Fruit fly (Drosophila melanogaster) whole organism, embryonic: Measurements from ENCODE around the gene Hph.

Experiments used
- Ada2b ChIP-seq: fragments of 200-800 bp; sonication (Bioruptor generic); IDR thresholded peaks from 2 replicates; pipeline ENCODE4 v1.3.6; 2022; ENCODE audit warnings: missing biosample characterization, missing genetic modification characterization
- C15 ChIP-seq: fragments of 200-800 bp; sonication (Bioruptor generic); IDR thresholded peaks from 3 replicates; pipeline ENCODE4 v1.3.6; 2022; ENCODE audit warnings: missing biosample characterization, missing genetic modification characterization
- CG10209 ChIP-seq: fragments of 200-800 bp; sonication (Bioruptor generic); optimal IDR thresholded peaks from 3 replicates; lab custom pipeline; 2017; ENCODE audit warnings: missing biosample characterization, mild to moderate bottlenecking, missing genetic modification characterization, missing genetic modification reagents
- CG10462 ChIP-seq: fragments of 200-800 bp; sonication (Bioruptor generic); optimal IDR thresholded peaks from 2 replicates; lab custom pipeline; 2016; ENCODE audit warnings: missing biosample characterization, missing genetic modification characterization
- CG13775 ChIP-seq: fragments of 200-800 bp; sonication (Bioruptor generic); optimal IDR thresholded peaks from 3 replicates; lab custom pipeline; 2017; ENCODE audit warnings: missing biosample characterization, mild to moderate bottlenecking, missing genetic modification characterization
- CG14050 ChIP-seq: fragments of 200-800 bp; sonication (Bioruptor generic); IDR thresholded peaks from 3 replicates; pipeline ENCODE4 v1.3.6; 2022; ENCODE audit warnings: missing biosample characterization, missing genetic modification characterization
- CG15011 ChIP-seq: fragments of 200-800 bp; sonication (Bioruptor generic); optimal IDR thresholded peaks from 3 replicates; lab custom pipeline; 2018; ENCODE audit warnings: missing biosample characterization, mild to moderate bottlenecking, missing genetic modification characterization
- CG1602 ChIP-seq: fragments of 200-800 bp; sonication (Bioruptor generic); optimal IDR thresholded peaks from 3 replicates; lab custom pipeline; 2016; ENCODE audit warnings: missing biosample characterization, missing genetic modification characterization
- CG16813 ChIP-seq: fragments of 200-800 bp; sonication (Bioruptor generic); IDR thresholded peaks from 3 replicates; pipeline ENCODE4 v1.3.6; 2022; ENCODE audit warnings: missing biosample characterization, missing genetic modification characterization; ENCODE audit not compliant: partially characterized antibody
- CG17568 ChIP-seq: fragments of 200-800 bp; sonication (Bioruptor generic); optimal IDR thresholded peaks from 2 replicates; lab custom pipeline; 2018; ENCODE audit warnings: missing biosample characterization, mild to moderate bottlenecking, missing genetic modification characterization, moderate library complexity
- CG18011 ChIP-seq: fragments of 200-800 bp; sonication (Bioruptor generic); optimal IDR thresholded peaks from 2 replicates; lab custom pipeline; 2017; ENCODE audit warnings: missing biosample characterization, missing genetic modification characterization, mild to moderate bottlenecking, moderate library complexity, missing genotype
- CG2116 ChIP-seq: fragments of 200-800 bp; sonication (Bioruptor generic); optimal IDR thresholded peaks from 3 replicates; lab custom pipeline; 2018; ENCODE audit warnings: missing biosample characterization, mild to moderate bottlenecking, missing genetic modification characterization
- CG2120 ChIP-seq: fragments of 200-800 bp; sonication (Bioruptor generic); optimal IDR thresholded peaks from 3 replicates; lab custom pipeline; 2016; ENCODE audit warnings: missing biosample characterization, missing genetic modification characterization
- CG2202 ChIP-seq: fragments of 200-800 bp; sonication (Bioruptor generic); optimal IDR thresholded peaks from 2 replicates; lab custom pipeline; 2018; ENCODE audit warnings: missing biosample characterization, mild to moderate bottlenecking, missing genetic modification characterization
- CG2889 ChIP-seq: fragments of 200-800 bp; sonication (Bioruptor generic); IDR thresholded peaks from 3 replicates; pipeline ENCODE4 v1.3.6; 2022; ENCODE audit warnings: missing biosample characterization, missing genetic modification characterization
- CG4282 ChIP-seq: fragments of 200-800 bp; sonication (Bioruptor generic); optimal IDR thresholded peaks from 2 replicates; lab custom pipeline; 2016; ENCODE audit warnings: missing biosample characterization, missing genetic modification characterization
- CG4360 ChIP-seq: fragments of 200-800 bp; sonication (Bioruptor generic); IDR thresholded peaks from 2 replicates; pipeline ENCODE4 v1.3.6; 2022; ENCODE audit warnings: missing biosample characterization, missing genetic modification characterization
- CG5180 ChIP-seq: fragments of 200-800 bp; sonication (Bioruptor generic); optimal IDR thresholded peaks from 3 replicates; lab custom pipeline; 2017; ENCODE audit warnings: missing biosample characterization, missing genetic modification characterization, mild to moderate bottlenecking, moderate library complexity, missing genetic modification reagents
- CG6791 ChIP-seq: fragments of 200-800 bp; sonication (Bioruptor generic); IDR thresholded peaks from 3 replicates; pipeline ENCODE4 v1.3.6; 2022; ENCODE audit warnings: missing biosample characterization, missing genetic modification characterization; ENCODE audit not compliant: partially characterized antibody
- CG8388 ChIP-seq: fragments of 200-800 bp; sonication (Bioruptor generic); optimal IDR thresholded peaks from 2 replicates; lab custom pipeline; 2019; ENCODE audit warnings: missing biosample characterization, mild to moderate bottlenecking, missing genetic modification characterization, moderate library complexity
- Doc2 ChIP-seq: fragments of 200-800 bp; sonication (Bioruptor generic); IDR thresholded peaks from 2 replicates; pipeline ENCODE4 v1.3.6; 2022; ENCODE audit warnings: missing biosample characterization, missing genetic modification characterization
- E2f2 ChIP-seq: fragments of 200-800 bp; sonication (Bioruptor generic); IDR thresholded peaks from 2 replicates; pipeline ENCODE4 v1.3.6; 2022; ENCODE audit warnings: missing biosample characterization, missing genetic modification characterization
- Ets65A ChIP-seq: fragments of 200-800 bp; sonication (Bioruptor generic); peaks from one replicate; lab custom pipeline; 2016; ENCODE audit warnings: missing biosample characterization, missing genetic modification characterization
- H15 ChIP-seq: fragments of 200-800 bp; sonication (Bioruptor generic); IDR thresholded peaks from 3 replicates; pipeline ENCODE4 v1.3.6; 2022; ENCODE audit warnings: missing biosample characterization, missing genetic modification characterization
- HmgZ ChIP-seq: fragments of 200-800 bp; sonication (Bioruptor generic); optimal IDR thresholded peaks from 2 replicates; lab custom pipeline; 2018; ENCODE audit warnings: missing biosample characterization, mild to moderate bottlenecking, missing genetic modification characterization
- Nf-YA ChIP-seq: fragments of 200-800 bp; sonication (Bioruptor generic); IDR thresholded peaks from 2 replicates; pipeline ENCODE4 v1.3.6; 2022; ENCODE audit warnings: missing biosample characterization, missing genetic modification characterization
- NfI ChIP-seq: fragments of 200-800 bp; sonication (Bioruptor generic); optimal IDR thresholded peaks from 3 replicates; lab custom pipeline; 2018; ENCODE audit warnings: missing biosample characterization, mild to moderate bottlenecking, missing genetic modification characterization, moderate library complexity
- Oaz ChIP-seq: fragments of 200-800 bp; sonication (Bioruptor generic); IDR thresholded peaks from 2 replicates; pipeline ENCODE4 v1.3.6; 2022; ENCODE audit warnings: missing biosample characterization, missing genetic modification characterization
- Poxn ChIP-seq: fragments of 200-800 bp; sonication (Bioruptor generic); IDR thresholded peaks from 2 replicates; pipeline ENCODE4 v1.3.6; 2022; ENCODE audit warnings: missing biosample characterization, missing genetic modification characterization
- Ptx1 ChIP-seq: fragments of 200-800 bp; sonication (Bioruptor generic); IDR thresholded peaks from 2 replicates; pipeline ENCODE4 v1.3.6; 2022; ENCODE audit warnings: missing biosample characterization, missing genetic modification characterization
- Rx ChIP-seq: fragments of 200-800 bp; sonication (Bioruptor generic); IDR thresholded peaks from 2 replicates; pipeline ENCODE4 v1.3.6; 2022; ENCODE audit warnings: missing biosample characterization, missing genetic modification characterization
- Sin3A ChIP-seq: fragments of >200 bp; optimal IDR thresholded peaks from 2 replicates; lab custom pipeline; 2018
- Tbp ChIP-seq: fragments of >200 bp; optimal IDR thresholded peaks from 2 replicates; lab custom pipeline; 2018; ENCODE audit warnings: missing biosample characterization, missing genetic modification characterization
- ase ChIP-seq: fragments of 200-800 bp; sonication (Bioruptor generic); IDR thresholded peaks from 3 replicates; pipeline ENCODE4 v1.3.6; 2022; ENCODE audit warnings: missing biosample characterization, missing genetic modification characterization
- az2 ChIP-seq: fragments of 200-800 bp; sonication (Bioruptor generic); optimal IDR thresholded peaks from 3 replicates; lab custom pipeline; 2016; ENCODE audit warnings: missing biosample characterization, missing genetic modification characterization
- bowl ChIP-seq: fragments of 200-800 bp; sonication (Bioruptor generic); IDR thresholded peaks from 2 replicates; pipeline ENCODE4 v1.3.6; 2022; ENCODE audit warnings: missing biosample characterization, missing genetic modification characterization
- dmrt11E ChIP-seq: fragments of 200-800 bp; sonication (Bioruptor generic); optimal IDR thresholded peaks from 3 replicates; lab custom pipeline; 2018; ENCODE audit warnings: missing biosample characterization, mild to moderate bottlenecking, missing genetic modification characterization, moderate library complexity
- dpn ChIP-seq, 2 experiments: fragments of 200-800 bp; sonication (Bioruptor generic); optimal IDR thresholded peaks; 3 replicates each; lab custom pipeline; 2016; ENCODE audit warnings: missing biosample characterization in 2 of 2, missing genetic modification characterization in 2 of 2
- fd3F ChIP-seq: fragments of 200-800 bp; sonication (Bioruptor generic); optimal IDR thresholded peaks from 2 replicates; lab custom pipeline; 2018; ENCODE audit warnings: missing biosample characterization, mild to moderate bottlenecking, missing genetic modification characterization, moderate library complexity
- fd64A ChIP-seq: fragments of 200-800 bp; sonication (Bioruptor generic); optimal IDR thresholded peaks from 3 replicates; lab custom pipeline; 2018; ENCODE audit warnings: missing biosample characterization, mild to moderate bottlenecking, missing genetic modification characterization
- inv ChIP-seq: fragments of 200-800 bp; sonication (Bioruptor generic); IDR thresholded peaks from 2 replicates; pipeline ENCODE4 v1.3.6; 2022; ENCODE audit warnings: missing biosample characterization, missing genetic modification characterization; ENCODE audit not compliant: partially characterized antibody
- luna ChIP-seq: fragments of 200-800 bp; sonication (Bioruptor generic); optimal IDR thresholded peaks from 2 replicates; lab custom pipeline; 2016; ENCODE audit warnings: missing biosample characterization, missing genetic modification characterization
- maf-S ChIP-seq: fragments of 200-800 bp; sonication (Bioruptor generic); optimal IDR thresholded peaks from 2 replicates; lab custom pipeline; 2016; ENCODE audit warnings: missing biosample characterization, missing genetic modification characterization
- mam ChIP-seq: fragments of 200-800 bp; sonication (Bioruptor generic); optimal IDR thresholded peaks from 3 replicates; lab custom pipeline; 2016; ENCODE audit warnings: missing biosample characterization, missing genetic modification characterization
- sens-2 ChIP-seq: fragments of 200-800 bp; sonication (Bioruptor generic); IDR thresholded peaks from 2 replicates; pipeline ENCODE4 v1.3.6; 2022; ENCODE audit warnings: missing biosample characterization, missing genetic modification characterization
- slbo ChIP-seq: fragments of 200-800 bp; sonication (Bioruptor generic); IDR thresholded peaks from 2 replicates; pipeline ENCODE4 v1.3.6; 2022; ENCODE audit warnings: missing biosample characterization, missing genetic modification characterization
- tll ChIP-seq, 2 experiments: fragments of 200-800 bp in 1 of 2; fragments of >200 bp in 1 of 2; sonication (Bioruptor generic) in 1 of 2; optimal IDR thresholded peaks; 2 replicates each; lab custom pipeline; 2017 to 2019; ENCODE audit warnings: missing biosample characterization in 2 of 2, missing genetic modification characterization in 2 of 2, mild to moderate bottlenecking in 1 of 2, moderate library complexity in 1 of 2
- unc-4 ChIP-seq: fragments of 200-800 bp; sonication (Bioruptor generic); IDR thresholded peaks from 2 replicates; pipeline ENCODE4 v1.3.6; 2022; ENCODE audit warnings: missing biosample characterization, missing genetic modification characterization; ENCODE audit not compliant: partially characterized antibody
- vfl ChIP-seq: fragments of 200-800 bp; sonication (Bioruptor generic); optimal IDR thresholded peaks from 2 replicates; lab custom pipeline; 2016; ENCODE audit warnings: missing biosample characterization, missing genetic modification characterization
- z ChIP-seq: fragments of 200-800 bp; sonication (Bioruptor generic); IDR thresholded peaks from 3 replicates; pipeline ENCODE4 v1.3.6; 2022; ENCODE audit warnings: missing biosample characterization, missing genetic modification characterization

Hph gene

DNA sequence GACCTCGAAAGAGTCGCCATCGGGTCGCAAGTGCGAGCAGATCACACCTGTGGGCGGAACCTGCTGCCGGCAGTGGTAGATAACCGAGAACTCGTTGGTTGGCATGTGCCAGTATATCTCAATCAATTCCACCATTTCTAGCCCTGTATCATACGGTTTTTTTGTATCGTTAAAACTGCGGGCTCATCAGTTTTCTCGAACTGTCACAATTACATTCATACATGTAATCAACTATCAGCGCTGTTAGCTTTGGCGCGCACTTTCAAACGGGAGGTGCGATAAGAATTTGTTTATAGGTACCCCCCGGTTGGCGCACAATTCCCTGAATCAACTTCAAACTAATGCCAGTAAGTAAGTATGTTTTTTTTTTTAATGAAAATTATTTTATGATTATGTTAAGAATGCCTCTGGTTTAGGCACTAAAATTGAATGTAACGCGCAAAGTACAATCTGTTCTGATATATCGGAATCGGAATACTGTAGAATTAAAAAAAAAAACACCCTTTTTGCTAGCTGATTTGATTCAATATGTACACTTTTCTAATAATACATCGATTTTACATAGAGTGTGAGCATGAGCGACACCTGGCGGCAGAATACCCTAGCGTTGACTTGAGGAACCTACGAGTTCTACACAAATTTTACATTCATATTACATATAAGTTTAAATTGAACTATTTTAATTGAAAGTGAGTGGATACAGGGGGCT, 41.9 kb downstream of the Hph start (continued):
- TF ChIP-seq C15 (GFP tag; lab: Robert Waterston, UW) (no peak), CG18011 (GFP tag; lab: Kevin White, UChicago) (no peak), Nf-YA (no peak), ase (peak; percentile 48; the same call in 1 of the 3 replicates), CG2116 (peak; percentile 38), CG4360 (GFP tag; lab: Robert Waterston, UW) (no peak), vfl (GFP tag; lab: Kevin White, UChicago) (no peak), CG2889 (GFP tag; lab: Robert Waterston, UW) (0 out of 3 replicates have a peak, but pooled peaks have one; percentile 34), CG17568 (GFP tag; lab: Kevin White, UChicago) (no peak), CG8388 (GFP tag; lab: Kevin White, UChicago) (peak; percentile 2), E2f2 (peak; percentile 80), CG4282 (GFP tag; lab: Kevin White, UChicago) (no peak), CG16813 (GFP tag; lab: Robert Waterston, UW) (peak; percentile 67), Ets65A (peak; percentile 96), maf-S (GFP tag; lab: Kevin White, UChicago) (peak; percentile 64), CG10209 (peak; percentile 16), fd64A (GFP tag; lab: Kevin White, UChicago) (no peak), Oaz (GFP tag; lab: Robert Waterston, UW) (no peak), Doc2 (GFP tag; lab: Robert Waterston, UW) (no peak), CG5180 (no peak), Sin3A (lab: Kevin White, UChicago) (no peak), slbo (peak; percentile 83), az2 (GFP tag; lab: Kevin White, UChicago) (peak; percentile 70), inv (GFP tag; lab: Robert Waterston, UW) (peak; percentile 32; the same call in 1 of the 2 replicates), dpn (GFP tag; optimal IDR thresholded peaks at IDR 0.05; lab: Kevin White, UChicago) (peak; percentile 66 to 70), NfI (GFP tag; lab: Kevin White, UChicago) (peak; percentile 63), Ptx1 (GFP tag; lab: Robert Waterston, UW) (peak; percentile 74), Poxn (GFP tag; lab: Robert Waterston, UW) (no peak), z (GFP tag; lab: Robert Waterston, UW) (no peak), Ada2b (0 out of 2 replicates have a peak, but pooled peaks have one; percentile 26), HmgZ (tag; lab: Kevin White, UChicago) (peak; percentile 70), CG14050 (no peak), dmrt11E (peak; percentile 41), unc-4 (no peak), Tbp (GFP tag; lab: Kevin White, UChicago) (no peak), luna (peak; percentile 33), Rx (GFP tag; lab: Robert Waterston, UW) (peak; percentile 44), bowl (GFP tag; lab: Robert Waterston, UW) (no peak), mam (GFP tag; lab: Kevin White, UChicago) (peak; percentile 54), CG1602 (GFP tag; lab: Kevin White, UChicago) (peak; percentile 70), CG6791 (GFP tag; lab: Robert Waterston, UW) (peak; percentile 77), CG10462 (GFP tag; lab: Kevin White, UChicago) (no peak), CG2202 (tag; lab: Kevin White, UChicago) (no peak), CG15011 (GFP tag; lab: Kevin White, UChicago) (no peak), CG2120 (GFP tag; lab: Kevin White, UChicago) (peak; percentile 68), CG13775 (GFP tag; lab: Kevin White, UChicago) (peak; percentile 7), sens-2 (GFP tag; lab: Robert Waterston, UW) (no peak), tll (GFP tag; optimal IDR thresholded peaks at IDR 0.05; lab: Kevin White, UChicago) (no peak), H15 (GFP tag; lab: Robert Waterston, UW) (peak; percentile 60; the same call in 2 of the 3 replicates), fd3F (GFP tag; lab: Kevin White, UChicago) (peak; percentile 48)
